Fruit fly (Drosophila melanogaster): Measurements from ENCODE around the gene pHCl-2.

pHCl-2 gene

DNA sequence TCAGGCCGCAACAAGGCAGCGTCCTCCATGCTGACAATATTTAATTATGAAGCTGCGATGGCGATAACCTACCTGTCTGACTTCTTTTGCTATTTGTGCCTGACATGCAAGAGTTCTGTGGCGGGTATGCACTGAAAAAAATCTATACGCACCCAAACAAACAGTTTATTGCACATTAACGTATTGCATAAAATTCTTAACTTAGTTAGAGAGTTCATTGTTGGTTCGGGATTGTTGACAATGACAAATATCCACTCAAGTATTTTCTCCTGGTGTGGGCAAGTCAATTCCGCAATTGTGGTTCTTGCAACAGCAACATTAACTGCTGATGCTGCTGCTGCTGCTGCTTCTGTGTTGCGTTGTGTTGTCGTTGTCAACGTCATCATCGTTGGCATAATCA lies 7.1 kb upstream of the pHCl-2 start:
- TF ChIP-seq rgr (GFP tag; optimal IDR thresholded peaks at IDR 0.05): no peak
- TF ChIP-seq fru (GFP tag; optimal IDR thresholded peaks at IDR 0.05): no peak
- TF ChIP-seq Dif (GFP tag; optimal IDR thresholded peaks at IDR 0.05; ENCODE audit: partially characterized antibody): no peak
- TF ChIP-seq N (GFP tag; optimal IDR thresholded peaks at IDR 0.05): no peak
- no peak for TF ChIP-seq sage (GFP tag; optimal IDR thresholded peaks at IDR 0.05)
- TF ChIP-seq CG9705 (GFP tag; optimal IDR thresholded peaks at IDR 0.05): no peak

DNA sequence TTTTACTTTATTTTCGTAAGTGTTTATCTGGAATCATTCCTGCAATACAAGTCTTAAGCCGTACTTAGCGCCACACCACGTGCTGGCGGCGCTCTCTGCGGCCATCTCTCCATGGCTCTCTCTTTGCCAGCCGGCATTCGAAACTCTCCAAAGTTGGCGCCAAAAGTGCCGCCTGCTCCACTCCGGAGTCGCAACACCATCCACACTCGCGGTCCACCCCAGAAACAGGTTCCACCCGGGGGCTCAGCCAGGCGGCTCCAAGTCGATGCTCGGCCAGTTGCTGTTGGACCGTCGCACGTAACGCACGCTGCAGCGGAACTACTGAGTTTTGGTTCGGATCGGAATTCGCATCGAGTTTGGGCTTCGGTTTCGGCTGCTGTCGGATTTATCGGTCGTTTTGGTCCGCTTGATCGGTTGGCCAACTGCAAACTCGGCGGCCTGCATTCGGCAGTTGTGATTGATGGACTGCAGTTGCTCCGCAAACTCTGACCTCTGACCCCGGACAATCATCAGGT lies 5.8 kb upstream of the pHCl-2 start, which contains the start of gene CG34347:
Gene CG34347, plus strand, starts transcription at position 275 of the 515 bp plus-strand sequence.
- TF ChIP-seq lola (GFP tag; optimal IDR thresholded peaks at IDR 0.05) (no peak), h (GFP tag; optimal IDR thresholded peaks at IDR 0.05) (peak; percentile 47), Rel (GFP tag; optimal IDR thresholded peaks at IDR 0.05) (no peak), Rel (tag; optimal IDR thresholded peaks at IDR 0.05) (peak; percentile 17), Hr78 (GFP tag; optimal IDR thresholded peaks at IDR 0.05) (no peak), Vsx2 (GFP tag; optimal IDR thresholded peaks at IDR 0.05; ENCODE audit: partially characterized antibody) (peak; percentile 64), woc (GFP tag; optimal IDR thresholded peaks at IDR 0.05) (no peak), dl (GFP tag; optimal IDR thresholded peaks at IDR 0.05; ENCODE audit: insufficient read depth in 1 of 2, partially characterized antibody in 2 of 2) (peak; percentile 3 to 23), Abd-B (GFP tag; optimal IDR thresholded peaks at IDR 0.05) (no peak), Myc (optimal IDR thresholded peaks at IDR 0.05) (no peak), CrebA (GFP tag; optimal IDR thresholded peaks at IDR 0.05; ENCODE audit: borderline replicate concordance) (no peak), rgr (GFP tag; optimal IDR thresholded peaks at IDR 0.05) (peak; percentile 14), fru (GFP tag; optimal IDR thresholded peaks at IDR 0.05) (peak; percentile 28), sv (GFP tag; optimal IDR thresholded peaks at IDR 0.05) (no peak), OdsH (GFP tag; optimal IDR thresholded peaks at IDR 0.05) (no peak), foxo (GFP tag; optimal IDR thresholded peaks at IDR 0.05) (peak in 1 of 2 experiments; percentile 13), N (GFP tag; optimal IDR thresholded peaks at IDR 0.05) (no peak), sage (GFP tag; optimal IDR thresholded peaks at IDR 0.05) (no peak), Mio (GFP tag; optimal IDR thresholded peaks at IDR 0.05) (no peak), Dif (GFP tag; optimal IDR thresholded peaks at IDR 0.05; ENCODE audit: partially characterized antibody) (peak; percentile 73), dsf (GFP tag; optimal IDR thresholded peaks at IDR 0.05; ENCODE audit: borderline replicate concordance) (no peak), CG9705 (GFP tag; optimal IDR thresholded peaks at IDR 0.05) (no peak), jim (GFP tag; optimal IDR thresholded peaks at IDR 0.05) (no peak), br (GFP tag; optimal IDR thresholded peaks at IDR 0.05) (no peak), usp (GFP tag; optimal IDR thresholded peaks at IDR 0.05) (no peak), CG32264 (GFP tag; optimal IDR thresholded peaks at IDR 0.05) (no peak), HLH106 (tag; optimal IDR thresholded peaks at IDR 0.05) (peak; percentile 3), Jra (GFP tag; optimal IDR thresholded peaks at IDR 0.05) (no peak), ey (GFP tag; optimal IDR thresholded peaks at IDR 0.05) (no peak), pan (optimal IDR thresholded peaks at IDR 0.05) (no peak), Hnf4 (GFP tag; optimal IDR thresholded peaks at IDR 0.05) (peak; percentile 17), Dfd (GFP tag; optimal IDR thresholded peaks at IDR 0.05) (no peak), Sp1 (GFP tag; optimal IDR thresholded peaks at IDR 0.05) (peak; percentile 19), psq (GFP tag; optimal IDR thresholded peaks at IDR 0.05) (peak; percentile 52), tai (GFP tag; optimal IDR thresholded peaks at IDR 0.05) (no peak), brk (GFP tag; optimal IDR thresholded peaks at IDR 0.05) (no peak), dmrt93B (GFP tag; optimal IDR thresholded peaks at IDR 0.05) (no peak), Hr83 (GFP tag; optimal IDR thresholded peaks at IDR 0.05; ENCODE audit: poor library complexity, severe bottlenecking) (peak; percentile 45), GATAd (GFP tag; optimal IDR thresholded peaks at IDR 0.05) (no peak)

DNA sequence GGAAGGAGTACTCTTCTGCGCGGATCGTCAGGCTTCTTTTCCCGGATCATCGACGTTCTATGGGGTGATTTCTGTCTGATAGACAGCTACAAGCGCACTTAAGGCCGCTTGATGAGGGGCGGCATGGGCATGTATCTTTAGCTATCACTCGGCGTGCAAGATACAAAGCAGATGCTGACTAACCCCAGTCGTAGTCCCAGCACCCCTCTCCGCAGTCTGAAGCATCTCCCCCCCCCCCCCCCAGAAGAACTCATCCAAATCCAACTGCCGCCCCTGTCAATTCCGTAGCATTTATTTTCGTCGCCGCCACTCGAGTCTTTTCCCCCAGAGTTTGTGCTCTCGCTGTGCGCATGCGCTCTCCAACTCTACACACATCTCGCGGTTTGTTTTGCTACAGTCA lies 5.1 kb upstream of the pHCl-2 start:
- TF ChIP-seq sage (GFP tag; optimal IDR thresholded peaks at IDR 0.05) (no peak), lola (GFP tag; optimal IDR thresholded peaks at IDR 0.05) (no peak), Mio (GFP tag; optimal IDR thresholded peaks at IDR 0.05) (no peak), Sp1 (GFP tag; optimal IDR thresholded peaks at IDR 0.05) (no peak), rgr (GFP tag; optimal IDR thresholded peaks at IDR 0.05) (no peak), woc (GFP tag; optimal IDR thresholded peaks at IDR 0.05) (no peak), Jra (GFP tag; optimal IDR thresholded peaks at IDR 0.05) (no peak), dmrt93B (GFP tag; optimal IDR thresholded peaks at IDR 0.05) (no peak), Hr78 (GFP tag; optimal IDR thresholded peaks at IDR 0.05) (no peak), N (GFP tag; optimal IDR thresholded peaks at IDR 0.05) (no peak), br (GFP tag; optimal IDR thresholded peaks at IDR 0.05) (no peak), Hr83 (GFP tag; optimal IDR thresholded peaks at IDR 0.05; ENCODE audit: poor library complexity, severe bottlenecking) (no peak), CG9705 (GFP tag; optimal IDR thresholded peaks at IDR 0.05) (no peak), ey (GFP tag; optimal IDR thresholded peaks at IDR 0.05) (no peak), Hnf4 (GFP tag; optimal IDR thresholded peaks at IDR 0.05) (no peak), h (GFP tag; optimal IDR thresholded peaks at IDR 0.05) (no peak), usp (GFP tag; optimal IDR thresholded peaks at IDR 0.05) (no peak)

Data from whole organism, wandering third instar larva.